Worm (Caenorhabditis elegans) whole organism, L2 larva: ENCODE results near the gene arrd-1.

Source experiments
- R02D3.7 ChIP-seq: fragments of 150-350 bp; optimal IDR thresholded peaks from 2 replicates; lab custom pipeline; 2014; ENCODE audit warnings: missing biosample characterization, missing genetic modification characterization
- ZK546.5 ChIP-seq: sonication (generic microtip); optimal IDR thresholded peaks from 2 replicates; lab custom pipeline; 2017; ENCODE audit warnings: missing biosample characterization, missing genetic modification characterization
- ama-1 ChIP-seq: fragments of 150-350 bp; optimal IDR thresholded peaks from 2 replicates; lab custom pipeline; 2018; ENCODE audit warnings: inconsistent platforms
- blmp-1 ChIP-seq: sonication (generic microtip); optimal IDR thresholded peaks from 2 replicates; lab custom pipeline; 2017; ENCODE audit warnings: missing genetic modification characterization, mild to moderate bottlenecking, missing compliant biosample characterization, antibody characterized with exemption, moderate library complexity; ENCODE audit not compliant: insufficient read depth
- ceh-82 ChIP-seq: fragments of 150-350 bp; optimal IDR thresholded peaks from 2 replicates; lab custom pipeline; 2014; ENCODE audit warnings: missing biosample characterization, missing genetic modification characterization
- elt-3 ChIP-seq: sonication (generic microtip); optimal IDR thresholded peaks from 2 replicates; lab custom pipeline; 2017; ENCODE audit warnings: missing biosample characterization, missing genetic modification characterization
- fos-1 ChIP-seq: fragments of 150-350 bp; optimal IDR thresholded peaks from 2 replicates; lab custom pipeline; 2014; ENCODE audit warnings: missing biosample characterization, missing genetic modification characterization
- lsy-2 ChIP-seq, 2 experiments: fragments of 150-350 bp in 1 of 2; sonication (generic microtip) in 1 of 2; optimal IDR thresholded peaks; 2 replicates each; lab custom pipeline; 2014 to 2017; ENCODE audit warnings: missing biosample characterization in 2 of 2, missing genetic modification characterization in 2 of 2
- nhr-10 ChIP-seq: sonication (generic microtip); optimal IDR thresholded peaks from 2 replicates; lab custom pipeline; 2017; ENCODE audit warnings: missing biosample characterization, missing genetic modification characterization
- peb-1 ChIP-seq: fragments of 150-350 bp; optimal IDR thresholded peaks from 2 replicates; lab custom pipeline; 2014; ENCODE audit warnings: missing biosample characterization, missing genetic modification characterization
- sma-9 ChIP-seq, 2 experiments: fragments of 150-350 bp in 1 of 2; sonication (generic microtip) in 1 of 2; optimal IDR thresholded peaks; 2 replicates each; lab custom pipeline; 2014 to 2016; ENCODE audit warnings: missing genetic modification characterization in 2 of 2, mild to moderate bottlenecking in 1 of 2, missing biosample characterization in 1 of 2, missing compliant biosample characterization in 1 of 2, missing genetic modification reagents in 1 of 2, moderate library complexity in 1 of 2
- snpc-4 ChIP-seq: fragments of 150-350 bp; optimal IDR thresholded peaks from 2 replicates; lab custom pipeline; 2014; ENCODE audit warnings: missing biosample characterization, missing genetic modification characterization

DNA sequence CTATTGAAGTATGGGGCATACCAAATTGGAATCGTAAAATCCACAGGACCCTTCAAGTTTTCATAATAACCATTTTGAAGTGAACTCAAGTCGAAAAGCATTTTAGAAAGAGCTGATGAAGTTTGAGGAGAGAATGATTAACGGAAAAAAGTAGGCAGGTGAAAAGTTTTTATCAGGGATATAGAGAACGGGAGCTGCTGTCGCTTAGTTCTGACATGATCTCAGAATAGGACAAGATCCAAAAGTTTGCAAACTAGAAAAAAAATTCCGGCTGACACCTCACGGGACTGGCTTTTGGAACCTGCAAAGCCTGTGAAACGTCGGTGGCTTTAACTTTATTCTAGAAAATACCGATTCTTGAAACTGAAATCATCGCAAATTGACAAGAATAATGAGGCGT, 43.7 kb downstream of the arrd-1 start, which contains the start of gene sri-46:
- TF ChIP-seq ZK546.5 (tag; lab: Kevin White, UChicago) (no peak), ama-1 (lab: Kevin White, UChicago) (no peak), ceh-82 (tag; lab: Kevin White, UChicago) (no peak), sma-9 (GFP tag; optimal IDR thresholded peaks at IDR 0.05; lab: Kevin White, UChicago) (no peak), sma-9 (tag; optimal IDR thresholded peaks at IDR 0.05; lab: Kevin White, UChicago) (no peak), lsy-2 (tag; optimal IDR thresholded peaks at IDR 0.05; lab: Kevin White, UChicago) (no peak), R02D3.7 (tag; lab: Kevin White, UChicago) (no peak), elt-3 (tag; lab: Kevin White, UChicago) (no peak), fos-1 (tag; lab: Kevin White, UChicago) (no peak), nhr-10 (tag; lab: Kevin White, UChicago) (no peak), peb-1 (tag; lab: Kevin White, UChicago) (no peak), blmp-1 (tag; lab: Kevin White, UChicago) (no peak), snpc-4 (no peak)
